Worm (Caenorhabditis elegans): ENCODE data around the gene mfn-1.

mfn-1 gene

ce11 chrII:11424032-11424431, 47.8 kb downstream of the mfn-1 start:
- TF ChIP-seq Y105C5A.15 (GFP tag; IDR thresholded peaks at IDR 0.05) = no peak
- no peak for TF ChIP-seq jun-1 (tag; optimal IDR thresholded peaks at IDR 0.05)
- TF ChIP-seq nhr-111 (GFP tag; optimal IDR thresholded peaks at IDR 0.05) = no peak
- peak; percentile 75 for TF ChIP-seq pqm-1 (tag; optimal IDR thresholded peaks at IDR 0.05)
- no peak for TF ChIP-seq arid-1 (GFP tag; conservative IDR thresholded peaks at IDR 0.05)
- no peak for TF ChIP-seq hif-1 (tag; optimal IDR thresholded peaks at IDR 0.05)
- peak; percentile 47 for TF ChIP-seq nhr-28 (tag; optimal IDR thresholded peaks at IDR 0.05)
